Fruit fly (Drosophila melanogaster): ENCODE results near the gene ND-15.

ND-15 gene

dm6 chr2L:94639-95059, 19.9 kb upstream of the ND-15 start, which contains the start of gene Zir (continued):
- TF ChIP-seq vvl (GFP tag; IDR thresholded peaks at IDR 0.05) (peak; percentile 45; the same call in 1 of the 2 replicates), rib (GFP tag; IDR thresholded peaks at IDR 0.05) (no peak), Gsc (GFP tag; IDR thresholded peaks at IDR 0.05) (no peak), Poxn (GFP tag; IDR thresholded peaks at IDR 0.05) (no peak), CG2129 (GFP tag; IDR thresholded peaks at IDR 0.05; ENCODE audit: partially characterized antibody) (peak; percentile 45; the same call in 1 of the 2 replicates), CG12744 (GFP tag; optimal IDR thresholded peaks at IDR 0.05) (no peak), CG8924 (tag; optimal IDR thresholded peaks at IDR 0.05) (no peak), Spps (tag; optimal IDR thresholded peaks at IDR 0.05) (no peak), CG3838 (GFP tag; optimal IDR thresholded peaks at IDR 0.05) (no peak), z (GFP tag; IDR thresholded peaks at IDR 0.05) (no peak), Hsf (GFP tag; optimal IDR thresholded peaks at IDR 0.05) (no peak), slou (GFP tag; optimal IDR thresholded peaks at IDR 0.05) (no peak), ab (GFP tag; optimal IDR thresholded peaks at IDR 0.05) (no peak), CG12104 (GFP tag; optimal IDR thresholded peaks at IDR 0.05) (no peak), tap (tag; optimal IDR thresholded peaks at IDR 0.05) (no peak), sr (GFP tag; IDR thresholded peaks at IDR 0.05) (no peak), HmgZ (tag; optimal IDR thresholded peaks at IDR 0.05) (peak; percentile 35), CG4328 (GFP tag; optimal IDR thresholded peaks at IDR 0.05) (no peak), CG6175 (GFP tag; IDR thresholded peaks at IDR 0.05) (no peak), HLH3B (GFP tag; IDR thresholded peaks at IDR 0.05) (no peak), nau (GFP tag; optimal IDR thresholded peaks at IDR 0.05) (no peak), CG7928 (GFP tag; optimal IDR thresholded peaks at IDR 0.05) (peak; percentile 7), CG1647 (GFP tag; optimal IDR thresholded peaks at IDR 0.05) (no peak), CG17186 (GFP tag; optimal IDR thresholded peaks at IDR 0.05) (no peak), ato (GFP tag; IDR thresholded peaks at IDR 0.05; ENCODE audit: partially characterized antibody) (peak; percentile 33; the same call in 1 of the 2 replicates), oc (tag; optimal IDR thresholded peaks at IDR 0.05) (no peak), CG7745 (tag; optimal IDR thresholded peaks at IDR 0.05) (no peak), CG1603 (tag; optimal IDR thresholded peaks at IDR 0.05) (peak; percentile 27), NK7.1 (GFP tag; optimal IDR thresholded peaks at IDR 0.05) (no peak), Dek (tag; optimal IDR thresholded peaks at IDR 0.05) (no peak), CG7786 (GFP tag; optimal IDR thresholded peaks at IDR 0.05) (no peak), mld (GFP tag; IDR thresholded peaks at IDR 0.05; ENCODE audit: partially characterized antibody) (peak; percentile 39; the same call in 2 of the 3 replicates), hbn (GFP tag; IDR thresholded peaks at IDR 0.05; ENCODE audit: partially characterized antibody) (peak; percentile 39; the same call in 1 of the 2 replicates), CG9727 (GFP tag; optimal IDR thresholded peaks at IDR 0.05) (no peak), CG9437 (GFP tag; optimal IDR thresholded peaks at IDR 0.05) (peak; percentile 26), lilli (GFP tag; optimal IDR thresholded peaks at IDR 0.05) (no peak), CG18599 (GFP tag; optimal IDR thresholded peaks at IDR 0.05) (no peak), lola (GFP tag; optimal IDR thresholded peaks at IDR 0.05) (no peak), CG4730 (GFP tag; IDR thresholded peaks at IDR 0.05) (no peak), Jarid2 (GFP tag; optimal IDR thresholded peaks at IDR 0.05) (no peak), Tbp (GFP tag; optimal IDR thresholded peaks at IDR 0.05) (no peak), tin (GFP tag; optimal IDR thresholded peaks at IDR 0.05) (no peak), danr (GFP tag; IDR thresholded peaks at IDR 0.05) (no peak), sug (tag; optimal IDR thresholded peaks at IDR 0.05) (peak; percentile 20), trem (tag; optimal IDR thresholded peaks at IDR 0.05) (peak; percentile 30), wek (GFP tag; optimal IDR thresholded peaks at IDR 0.05) (peak; percentile 94), al (GFP tag; IDR thresholded peaks at IDR 0.05) (no peak), CG6272 (GFP tag; IDR thresholded peaks at IDR 0.05) (no peak), CG12299 (tag; optimal IDR thresholded peaks at IDR 0.05) (no peak), CG10543 (GFP tag; optimal IDR thresholded peaks at IDR 0.05) (no peak), pb (GFP tag; optimal IDR thresholded peaks at IDR 0.05) (no peak)
